Worm (Caenorhabditis elegans) whole organism, L4/young adult: ENCODE data around the gene ZK686.2.

Experiments
- W03F9.2 ChIP-seq: fragments of 150-350 bp; optimal IDR thresholded peaks from 2 replicates; lab custom pipeline; 2014; ENCODE audit warnings: missing biosample characterization, missing genetic modification characterization
- dao-5 ChIP-seq: sonication (generic microtip); optimal IDR thresholded peaks from 2 replicates; lab custom pipeline; 2016; ENCODE audit warnings: missing genotype, missing genetic modification characterization, moderate library complexity, missing compliant biosample characterization
- him-1 ChIP-seq: sonication (generic microtip); optimal IDR thresholded peaks from 2 replicates; lab custom pipeline; 2016; ENCODE audit warnings: missing genotype, missing genetic modification reagents, missing genetic modification characterization, missing compliant biosample characterization

ce11 chrIII:7775983-7776440 lies 10.2 kb upstream of the ZK686.2 start, which contains the start of gene bath-15:
- TF ChIP-seq dao-5 (tag; lab: Kevin White, UChicago) (no peak), W03F9.2 (no peak), him-1 (tag; lab: Kevin White, UChicago) (no peak)
